Worm (Caenorhabditis elegans) whole organism, L3 larva: ENCODE results near the gene M04B2.4.

Experiments used
- R02D3.7 ChIP-seq: fragments of 150-350 bp; optimal IDR thresholded peaks from 2 replicates; lab custom pipeline; 2014; ENCODE audit warnings: missing biosample characterization, missing genetic modification characterization
- aly-2 ChIP-seq: fragments of 150-350 bp; optimal IDR thresholded peaks from 2 replicates; lab custom pipeline; 2014; ENCODE audit warnings: missing biosample characterization, missing genetic modification characterization
- ama-1 ChIP-seq: fragments of 150-350 bp; optimal IDR thresholded peaks from 2 replicates; lab custom pipeline; 2018
- ceh-28 ChIP-seq: fragments of 150-350 bp; optimal IDR thresholded peaks from 2 replicates; lab custom pipeline; 2014; ENCODE audit warnings: missing biosample characterization, missing genetic modification reagents, missing genetic modification characterization
- ceh-82 ChIP-seq: fragments of 150-350 bp; optimal IDR thresholded peaks from 2 replicates; lab custom pipeline; 2014; ENCODE audit warnings: missing biosample characterization, missing genetic modification characterization
- daf-12 ChIP-seq: fragments of 150-350 bp; optimal IDR thresholded peaks from 2 replicates; lab custom pipeline; 2014; ENCODE audit warnings: missing biosample characterization, missing genetic modification reagents, missing genetic modification characterization
- egl-27 ChIP-seq: sonication (generic microtip); optimal IDR thresholded peaks from 4 replicates; lab custom pipeline; 2017; ENCODE audit warnings: missing biosample characterization, missing genetic modification reagents, missing genetic modification characterization
- egl-5 ChIP-seq: fragments of 150-350 bp; optimal IDR thresholded peaks from 2 replicates; lab custom pipeline; 2017; ENCODE audit warnings: missing biosample characterization, missing genetic modification reagents, missing genetic modification characterization, inconsistent platforms
- elt-1 ChIP-seq: fragments of 150-350 bp; optimal IDR thresholded peaks from 2 replicates; lab custom pipeline; 2014; ENCODE audit warnings: missing biosample characterization, missing genetic modification characterization
- elt-2 ChIP-seq: sonication (generic microtip); optimal IDR thresholded peaks from 2 replicates; lab custom pipeline; 2016; ENCODE audit warnings: missing genetic modification reagents, mild to moderate bottlenecking, missing genetic modification characterization, missing compliant biosample characterization
- eor-1 ChIP-seq, 2 experiments: fragments of 150-350 bp; optimal IDR thresholded peaks; 2 replicates each; lab custom pipeline; 2014 to 2018; ENCODE audit warnings: missing biosample characterization in 2 of 2, missing genetic modification characterization in 2 of 2
- fkh-10 ChIP-seq: sonication (generic microtip); optimal IDR thresholded peaks from 2 replicates; lab custom pipeline; 2017; ENCODE audit warnings: missing biosample characterization, missing genetic modification reagents, missing genetic modification characterization
- fkh-2 ChIP-seq: fragments of 150-350 bp; optimal IDR thresholded peaks from 2 replicates; lab custom pipeline; 2014; ENCODE audit warnings: missing biosample characterization, missing genetic modification reagents, missing genetic modification characterization
- fos-1 ChIP-seq: fragments of 150-350 bp; optimal IDR thresholded peaks from 2 replicates; lab custom pipeline; 2014; ENCODE audit warnings: missing biosample characterization, missing genetic modification characterization
- hmg-11 ChIP-seq: sonication (generic microtip); optimal IDR thresholded peaks from 2 replicates; lab custom pipeline; 2016; ENCODE audit warnings: missing genetic modification characterization, missing compliant biosample characterization
- jun-1 ChIP-seq: fragments of 150-350 bp; optimal IDR thresholded peaks from 2 replicates; lab custom pipeline; 2014; ENCODE audit warnings: missing biosample characterization, missing genetic modification reagents, missing genetic modification characterization
- lin-15B ChIP-seq: fragments of 150-350 bp; optimal IDR thresholded peaks from 2 replicates; lab custom pipeline; 2014; ENCODE audit warnings: missing biosample characterization, missing genetic modification characterization
- lin-39 ChIP-seq: fragments of 150-350 bp; optimal IDR thresholded peaks from 2 replicates; lab custom pipeline; 2018; ENCODE audit warnings: missing biosample characterization, missing genetic modification reagents, missing genetic modification characterization
- lsy-12 ChIP-seq: sonication (generic microtip); optimal IDR thresholded peaks from 2 replicates; lab custom pipeline; 2016; ENCODE audit warnings: mild to moderate bottlenecking, missing genetic modification characterization, missing compliant biosample characterization
- mdl-1 ChIP-seq: fragments of 150-350 bp; optimal IDR thresholded peaks from 2 replicates; lab custom pipeline; 2014; ENCODE audit warnings: missing biosample characterization, missing genetic modification characterization
- nfya-1 ChIP-seq: sonication (generic microtip); optimal IDR thresholded peaks from 2 replicates; lab custom pipeline; 2017; ENCODE audit warnings: missing genetic modification characterization, mild to moderate bottlenecking, missing compliant biosample characterization, antibody characterized with exemption, moderate library complexity; ENCODE audit not compliant: insufficient read depth
- nhr-11 ChIP-seq: fragments of 150-350 bp; optimal IDR thresholded peaks from 2 replicates; lab custom pipeline; 2014; ENCODE audit warnings: missing biosample characterization, missing genetic modification characterization
- nhr-23 ChIP-seq: fragments of 150-350 bp; optimal IDR thresholded peaks from 2 replicates; lab custom pipeline; 2014; ENCODE audit warnings: missing biosample characterization, missing genetic modification reagents, missing genetic modification characterization
- nhr-237 ChIP-seq: fragments of 150-350 bp; optimal IDR thresholded peaks from 2 replicates; lab custom pipeline; 2014; ENCODE audit warnings: missing biosample characterization, missing genetic modification characterization
- nhr-25 ChIP-seq: sonication (generic microtip); optimal IDR thresholded peaks from 2 replicates; lab custom pipeline; 2017; ENCODE audit warnings: missing biosample characterization, missing genetic modification characterization
- nhr-28 ChIP-seq: fragments of 150-350 bp; optimal IDR thresholded peaks from 2 replicates; lab custom pipeline; 2014; ENCODE audit warnings: missing biosample characterization, missing genetic modification characterization
- nhr-43 ChIP-seq: sonication (generic microtip); optimal IDR thresholded peaks from 2 replicates; lab custom pipeline; 2016; ENCODE audit warnings: mild to moderate bottlenecking, missing genetic modification characterization, missing compliant biosample characterization; ENCODE audit not compliant: poor library complexity, severe bottlenecking
- nhr-67 ChIP-seq: fragments of 150-350 bp; optimal IDR thresholded peaks from 2 replicates; lab custom pipeline; 2014; ENCODE audit warnings: missing biosample characterization, missing genetic modification characterization
- nhr-76 ChIP-seq: fragments of 150-350 bp; sonication (generic microtip); optimal IDR thresholded peaks from 5 replicates; lab custom pipeline; 2014; ENCODE audit warnings: missing biosample characterization, missing genetic modification characterization
- nhr-77 ChIP-seq: fragments of 150-350 bp; optimal IDR thresholded peaks from 2 replicates; lab custom pipeline; 2014; ENCODE audit warnings: missing biosample characterization, missing genetic modification characterization
- pha-4 ChIP-seq: fragments of 150-350 bp; optimal IDR thresholded peaks from 2 replicates; lab custom pipeline; 2014; ENCODE audit warnings: missing biosample characterization, missing genetic modification reagents, missing genetic modification characterization
- pqm-1 ChIP-seq: fragments of 150-350 bp; optimal IDR thresholded peaks from 2 replicates; lab custom pipeline; 2017; ENCODE audit warnings: missing biosample characterization, missing genetic modification characterization, inconsistent platforms
- sea-2 ChIP-seq: fragments of 150-350 bp; sonication (generic microtip); optimal IDR thresholded peaks from 4 replicates; lab custom pipeline; 2014; ENCODE audit warnings: missing biosample characterization, missing genetic modification reagents, missing genetic modification characterization
- skn-1 ChIP-seq: fragments of 150-350 bp; optimal IDR thresholded peaks from 2 replicates; lab custom pipeline; 2014; ENCODE audit warnings: missing biosample characterization, missing genetic modification characterization
- snpc-4 ChIP-seq: fragments of 150-350 bp; optimal IDR thresholded peaks from 2 replicates; lab custom pipeline; 2014; ENCODE audit warnings: missing biosample characterization, missing genetic modification characterization
- tbx-2 ChIP-seq: sonication (generic microtip); optimal IDR thresholded peaks from 2 replicates; lab custom pipeline; 2016; ENCODE audit warnings: mild to moderate bottlenecking, missing genetic modification characterization, missing compliant biosample characterization
- unc-39 ChIP-seq: sonication (generic microtip); optimal IDR thresholded peaks from 4 replicates; lab custom pipeline; 2017; ENCODE audit warnings: missing biosample characterization, missing genetic modification characterization
- unc-62 ChIP-seq: fragments of 150-350 bp; sonication (generic microtip); optimal IDR thresholded peaks from 4 replicates; lab custom pipeline; 2014; ENCODE audit warnings: missing biosample characterization, missing genetic modification reagents, missing genetic modification characterization
- zag-1 ChIP-seq: fragments of 150-350 bp; optimal IDR thresholded peaks from 2 replicates; lab custom pipeline; 2014; ENCODE audit warnings: missing biosample characterization, missing genetic modification characterization
- ztf-4 ChIP-seq: fragments of 150-350 bp; optimal IDR thresholded peaks from 2 replicates; lab custom pipeline; 2014; ENCODE audit warnings: missing biosample characterization, missing genetic modification characterization

Gene M04B2.4

ce11 chrIV:11548671-11549070 is 27.8 kb upstream of the M04B2.4 start, which contains the start of gene M04B2.7:
Gene M04B2.7 (minus strand): TSS chrIV:11548771.
- no peak for TF ChIP-seq nhr-237 (tag; lab: Kevin White, UChicago)
- no peak for TF ChIP-seq snpc-4 (tag; lab: Kevin White, UChicago)
- TF ChIP-seq fkh-10 (GFP tag; lab: Kevin White, UChicago), result no peak
- no peak for TF ChIP-seq zag-1 (tag; lab: Kevin White, UChicago)
- no peak for TF ChIP-seq nhr-11
- TF ChIP-seq nhr-28 (tag; lab: Kevin White, UChicago), result no peak
- no peak for TF ChIP-seq ztf-4 (tag; lab: Kevin White, UChicago)
- TF ChIP-seq ceh-82 (tag; lab: Kevin White, UChicago), result no peak
- TF ChIP-seq lsy-12 (tag; lab: Kevin White, UChicago), result no peak
- TF ChIP-seq jun-1, result no peak
- TF ChIP-seq sea-2 (GFP tag; lab: Kevin White, UChicago), result no peak
- no peak for TF ChIP-seq fos-1 (tag; lab: Kevin White, UChicago)
- TF ChIP-seq mdl-1, result no peak
- no peak for TF ChIP-seq aly-2 (tag; lab: Kevin White, UChicago)
- no peak for TF ChIP-seq nhr-67

ce11 chrIV:11527752-11528151 is 6.9 kb upstream of the M04B2.4 start, which contains the start of gene M04B2.2:
Gene M04B2.2 (plus strand): TSS chrIV:11528052.
- TF ChIP-seq ceh-28 (no peak), ama-1 (lab: Kevin White, UChicago) (peak; percentile 34), nhr-23 (peak; percentile 6), tbx-2 (tag; lab: Kevin White, UChicago) (peak; percentile 3), ceh-82 (tag; lab: Kevin White, UChicago) (no peak), lsy-12 (tag; lab: Kevin White, UChicago) (no peak), R02D3.7 (tag; lab: Kevin White, UChicago) (peak; percentile 17)
- TF ChIP-seq, all 47 proteins: peak for 4

DNA sequence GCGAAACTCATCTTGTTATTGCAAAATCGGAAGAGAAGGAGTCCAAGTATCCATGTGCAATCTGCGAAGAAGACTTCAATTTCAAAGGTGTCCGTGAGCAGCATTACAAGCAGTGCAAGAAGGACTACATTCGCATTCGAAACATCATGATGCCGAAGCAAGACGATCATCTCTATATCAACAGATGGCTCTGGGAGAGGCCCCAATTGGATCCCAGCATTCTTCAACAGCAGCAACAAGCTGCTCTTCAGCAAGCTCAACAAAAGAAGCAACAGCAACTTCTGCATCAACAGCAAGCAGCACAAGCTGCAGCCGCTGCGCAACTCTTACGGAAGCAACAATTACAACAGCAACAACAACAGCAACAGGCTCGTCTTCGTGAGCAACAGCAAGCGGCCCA is 5.4 kb upstream of the M04B2.4 start:
- no peak for TF ChIP-seq aly-2 (tag; lab: Kevin White, UChicago)
- no peak for TF ChIP-seq ceh-28
- no peak for TF ChIP-seq ama-1 (lab: Kevin White, UChicago)
- TF ChIP-seq fos-1 (tag; lab: Kevin White, UChicago), result no peak
- TF ChIP-seq ztf-4 (tag; lab: Kevin White, UChicago), result no peak
- TF ChIP-seq nhr-43 (tag; lab: Kevin White, UChicago), result no peak
- TF ChIP-seq nhr-25 (tag; lab: Kevin White, UChicago), result no peak
- TF ChIP-seq pha-4, result no peak
- no peak for TF ChIP-seq lin-39 (tag; lab: Kevin White, UChicago)
- TF ChIP-seq nhr-77 (tag; lab: Kevin White, UChicago), result no peak
- TF ChIP-seq egl-27 (tag; lab: Kevin White, UChicago), result no peak
- TF ChIP-seq ceh-82 (tag; lab: Kevin White, UChicago), result no peak
- no peak for TF ChIP-seq unc-39 (tag; lab: Kevin White, UChicago)

ce11 chrIV:11524241-11524692 is 3.4 kb upstream of the M04B2.4 start, which contains the start of gene mep-1:
Gene mep-1 (plus strand): TSS chrIV:11524642.
- TF ChIP-seq daf-12, result no peak
- no peak for TF ChIP-seq egl-5
- TF ChIP-seq snpc-4 (tag; lab: Kevin White, UChicago), result peak; percentile 77
- TF ChIP-seq hmg-11, result peak; percentile 78
- no peak for TF ChIP-seq ztf-4 (tag; lab: Kevin White, UChicago)
- TF ChIP-seq nhr-76, result no peak
- TF ChIP-seq tbx-2 (tag; lab: Kevin White, UChicago), result peak; percentile 11
- TF ChIP-seq jun-1, result peak; percentile 23
- TF ChIP-seq nhr-11, result peak; percentile 37
- no peak for TF ChIP-seq fkh-2 (tag; lab: Kevin White, UChicago)
- TF ChIP-seq lin-39 (tag; lab: Kevin White, UChicago), result peak; percentile 95
- TF ChIP-seq fkh-10 (GFP tag; lab: Kevin White, UChicago), result peak; percentile 54
- TF ChIP-seq lin-15B, result peak; percentile 68
- no peak for TF ChIP-seq zag-1 (tag; lab: Kevin White, UChicago)
- no peak for TF ChIP-seq elt-1 (tag; lab: Kevin White, UChicago)
- TF ChIP-seq unc-62, result no peak
- TF ChIP-seq nhr-43 (tag; lab: Kevin White, UChicago), result peak; percentile 38
- peak; percentile 32 for TF ChIP-seq lsy-12 (tag; lab: Kevin White, UChicago)
- TF ChIP-seq unc-39 (tag; lab: Kevin White, UChicago), result no peak
- peak; percentile 69 for TF ChIP-seq ama-1 (lab: Kevin White, UChicago)
- TF ChIP-seq skn-1 (tag; lab: Kevin White, UChicago), result peak; percentile 35
- peak; percentile 33 for TF ChIP-seq elt-2
- TF ChIP-seq nfya-1, result peak; percentile 77
- TF ChIP-seq nhr-25 (tag; lab: Kevin White, UChicago), result peak; percentile 76
- no peak for TF ChIP-seq pqm-1 (tag; lab: Kevin White, UChicago)
- TF ChIP-seq egl-27 (tag; lab: Kevin White, UChicago), result no peak
- TF ChIP-seq nhr-23, result peak; percentile 55
- TF ChIP-seq pha-4, result peak; percentile 31
- TF ChIP-seq R02D3.7 (tag; lab: Kevin White, UChicago), result peak; percentile 57
- no peak for TF ChIP-seq eor-1 (tag; optimal IDR thresholded peaks at IDR 0.05; lab: Kevin White, UChicago)
- no peak for TF ChIP-seq nhr-28 (tag; lab: Kevin White, UChicago)
